Fruit fly (Drosophila melanogaster): ENCODE results near the gene Tmtc1.

Gene Tmtc1

DNA sequence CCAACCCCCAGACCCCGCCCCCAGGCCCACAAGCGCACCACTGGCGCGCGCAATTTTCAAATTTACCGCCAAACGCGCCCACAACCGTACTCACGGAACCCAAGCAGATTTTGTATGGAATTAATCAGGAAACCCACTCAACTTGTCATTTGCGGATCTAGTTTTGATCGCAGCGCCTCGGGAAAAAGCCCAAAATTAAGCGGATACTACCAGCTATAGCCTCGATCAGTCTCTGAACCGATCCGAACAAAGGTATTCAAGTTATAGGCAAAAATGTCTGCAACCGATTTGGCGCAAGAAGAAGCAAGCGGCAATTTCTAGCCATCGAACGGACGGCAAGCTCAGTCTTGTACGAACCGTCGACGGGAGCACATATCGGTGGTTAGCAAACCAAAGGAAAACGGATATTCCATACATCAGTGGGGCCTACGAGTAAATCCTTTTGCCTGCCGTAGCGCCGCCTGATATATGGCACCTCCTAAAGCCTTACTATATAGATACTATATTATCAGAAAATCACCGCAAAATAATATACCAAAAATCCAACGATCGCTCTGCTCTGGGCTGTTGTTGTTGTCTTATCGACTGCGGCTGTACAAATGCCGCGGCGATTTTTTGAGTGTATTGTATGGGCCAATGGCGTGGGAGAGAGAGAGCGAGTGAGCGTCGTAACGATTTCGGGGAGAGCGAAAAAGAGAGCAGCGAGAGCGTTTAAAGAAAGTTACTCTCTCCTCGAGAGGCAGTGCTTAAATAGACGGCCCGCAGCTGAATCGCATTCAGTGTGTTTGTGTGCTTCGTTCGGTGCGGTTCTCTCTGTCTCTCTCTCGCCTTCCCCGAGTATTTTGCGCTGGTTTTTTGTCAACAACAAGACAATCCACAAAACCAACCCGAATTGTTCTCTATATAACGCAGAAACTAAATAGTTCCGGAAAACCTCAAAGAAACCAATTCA, 75.2 kb downstream of the Tmtc1 start, which contains the start of gene Pgk (continued):
- peak in 1 of 3 experiments; percentile 5 for TF ChIP-seq Stat92E (GFP tag; optimal IDR thresholded peaks at IDR 0.05)
- TF ChIP-seq Ptx1 (GFP tag; IDR thresholded peaks at IDR 0.05), result no peak
- no peak for TF ChIP-seq Gsc (GFP tag; IDR thresholded peaks at IDR 0.05)
- TF ChIP-seq ems (GFP tag; optimal IDR thresholded peaks at IDR 0.05), result peak; percentile 62
- no peak for TF ChIP-seq lov (optimal IDR thresholded peaks at IDR 0.05)
- TF ChIP-seq lov (GFP tag; IDR thresholded peaks at IDR 0.05), result no peak
- peak; percentile 25 for TF ChIP-seq nmo (GFP tag; optimal IDR thresholded peaks at IDR 0.05)
- peak; percentile 83 for TF ChIP-seq CG12769 (tag; optimal IDR thresholded peaks at IDR 0.05)
- peak; percentile 47 for TF ChIP-seq CG10147 (GFP tag; optimal IDR thresholded peaks at IDR 0.05)
- peak; percentile 41 for TF ChIP-seq CG7556 (GFP tag; optimal IDR thresholded peaks at IDR 0.05)
- peak; percentile 21 for TF ChIP-seq Hmr (GFP tag; optimal IDR thresholded peaks at IDR 0.05)
- TF ChIP-seq CG9727 (GFP tag; optimal IDR thresholded peaks at IDR 0.05), result peak; percentile 49
- no peak for TF ChIP-seq sens-2 (GFP tag; IDR thresholded peaks at IDR 0.05)
- peak; percentile 20 for TF ChIP-seq org-1 (GFP tag; optimal IDR thresholded peaks at IDR 0.05)
- TF ChIP-seq MESR4 (GFP tag; optimal IDR thresholded peaks at IDR 0.05), result peak; percentile 39
- peak; percentile 31 for TF ChIP-seq CG7987 (GFP tag; optimal IDR thresholded peaks at IDR 0.05)
- no peak for TF ChIP-seq crol (GFP tag; IDR thresholded peaks at IDR 0.05)
- TF ChIP-seq Dp (GFP tag; optimal IDR thresholded peaks at IDR 0.05), result peak; percentile 95
- peak; percentile 75 for TF ChIP-seq oc (tag; optimal IDR thresholded peaks at IDR 0.05)
- TF ChIP-seq bcd (GFP tag; optimal IDR thresholded peaks at IDR 0.05), result no peak
- peak; percentile 66 for TF ChIP-seq salm (tag; optimal IDR thresholded peaks at IDR 0.05)
- TF ChIP-seq Lpt (GFP tag; optimal IDR thresholded peaks at IDR 0.05), result peak; percentile 49
- TF ChIP-seq CG8290 (GFP tag; optimal IDR thresholded peaks at IDR 0.05), result peak; percentile 16
- TF ChIP-seq CG8290 (tag; optimal IDR thresholded peaks at IDR 0.05), result peak in 1 of 2 experiments; percentile 57
- no peak for TF ChIP-seq aop (GFP tag; IDR thresholded peaks at IDR 0.05)
- TF ChIP-seq Scr (GFP tag; IDR thresholded peaks at IDR 0.05; ENCODE audit: partially characterized antibody), result no peak
- TF ChIP-seq HmgZ (tag; optimal IDR thresholded peaks at IDR 0.05), result peak; percentile 58
- no peak for TF ChIP-seq Hr39 (optimal IDR thresholded peaks at IDR 0.05)
- no peak for TF ChIP-seq CG11696 (GFP tag; IDR thresholded peaks at IDR 0.05)
- TF ChIP-seq CG30020 (tag; optimal IDR thresholded peaks at IDR 0.05), result no peak
- TF ChIP-seq Nf-YC (tag; optimal IDR thresholded peaks at IDR 0.05), result peak; percentile 94
- TF ChIP-seq Adf1 (GFP tag; IDR thresholded peaks at IDR 0.05), result no peak
- TF ChIP-seq E2f1 (GFP tag; IDR thresholded peaks at IDR 0.05), result no peak
- peak; percentile 17 for TF ChIP-seq fd102C (GFP tag; optimal IDR thresholded peaks at IDR 0.05)
- TF ChIP-seq HLH54F (GFP tag; optimal IDR thresholded peaks at IDR 0.05), result peak; percentile 1
- no peak for TF ChIP-seq inv (GFP tag; IDR thresholded peaks at IDR 0.05; ENCODE audit: partially characterized antibody)
- TF ChIP-seq ATbp (GFP tag; optimal IDR thresholded peaks at IDR 0.05), result no peak
- TF ChIP-seq stc (GFP tag; IDR thresholded peaks at IDR 0.05), result no peak
- TF ChIP-seq Nf-YA (GFP tag; IDR thresholded peaks at IDR 0.05), result no peak
- no peak for TF ChIP-seq CG8478 (optimal IDR thresholded peaks at IDR 0.05)
- TF ChIP-seq Optix (GFP tag; IDR thresholded peaks at IDR 0.05), result no peak
- TF ChIP-seq CG10959 (GFP tag; IDR thresholded peaks at IDR 0.05), result no peak
- no peak for TF ChIP-seq Hey (tag; optimal IDR thresholded peaks at IDR 0.05)
- TF ChIP-seq HHEX (GFP tag; optimal IDR thresholded peaks at IDR 0.05), result peak; percentile 55
- TF ChIP-seq Taf1 (GFP tag; IDR thresholded peaks at IDR 0.05), result no peak
- TF ChIP-seq CG4282 (GFP tag; optimal IDR thresholded peaks at IDR 0.05), result no peak
- no peak for TF ChIP-seq croc (GFP tag; conservative IDR thresholded peaks at IDR 0.05)
- no peak for TF ChIP-seq CG12236 (GFP tag; optimal IDR thresholded peaks at IDR 0.05)
- no peak for TF ChIP-seq gce (GFP tag; IDR thresholded peaks at IDR 0.05)
- TF ChIP-seq CG12071 (GFP tag; optimal IDR thresholded peaks at IDR 0.05), result peak; percentile 17
